Worm (Caenorhabditis elegans) whole organism, early embryonic: ENCODE results near the gene C04G2.5.

ENCODE experiments used
- B0310.2 ChIP-seq: sonication (generic microtip); optimal IDR thresholded peaks from 2 replicates; lab custom pipeline; 2016; ENCODE audit warnings: mild to moderate bottlenecking, missing genetic modification characterization, missing compliant biosample characterization
- F13C5.2 ChIP-seq: sonication (generic microtip); optimal IDR thresholded peaks from 2 replicates; lab custom pipeline; 2017; ENCODE audit warnings: mild to moderate bottlenecking, missing genetic modification characterization, inconsistent platforms, missing compliant biosample characterization
- aly-1 ChIP-seq: sonication (generic microtip); optimal IDR thresholded peaks from 2 replicates; lab custom pipeline; 2016; ENCODE audit warnings: missing genetic modification characterization, missing compliant biosample characterization
- ama-1 ChIP-seq: fragments of 150-350 bp; optimal IDR thresholded peaks from 2 replicates; lab custom pipeline; 2014
- ceh-13 ChIP-seq: fragments of 200-800 bp; sonication (Bioruptor generic); optimal IDR thresholded peaks from 2 replicates; lab custom pipeline; 2018; ENCODE audit warnings: mild to moderate bottlenecking, missing genetic modification characterization, missing compliant biosample characterization
- ceh-36 ChIP-seq: sonication (generic microtip); optimal IDR thresholded peaks from 2 replicates; lab custom pipeline; 2016; ENCODE audit warnings: missing genetic modification characterization, inconsistent platforms, missing compliant biosample characterization
- ets-7 ChIP-seq: sonication (generic microtip); optimal IDR thresholded peaks from 2 replicates; lab custom pipeline; 2016; ENCODE audit warnings: missing genotype, missing genetic modification characterization, missing compliant biosample characterization
- flt-1 ChIP-seq: fragments of 200-800 bp; sonication (Bioruptor generic); IDR thresholded peaks from 2 replicates; pipeline ENCODE4 v1.3.6; 2022; ENCODE audit warnings: missing genetic modification characterization, missing compliant biosample characterization
- hmbx-1 ChIP-seq: sonication (generic microtip); optimal IDR thresholded peaks from 2 replicates; lab custom pipeline; 2016; ENCODE audit warnings: mild to moderate bottlenecking, missing genetic modification characterization, missing compliant biosample characterization
- hmg-4 ChIP-seq: fragments of 200-800 bp; sonication (Bioruptor generic); optimal IDR thresholded peaks from 2 replicates; lab custom pipeline; 2018; ENCODE audit warnings: mild to moderate bottlenecking, missing genetic modification characterization, missing compliant biosample characterization
- hnd-1 ChIP-seq: sonication (generic microtip); optimal IDR thresholded peaks from 2 replicates; lab custom pipeline; 2016; ENCODE audit warnings: missing genetic modification characterization, missing compliant biosample characterization
- pes-1 ChIP-seq: fragments of 200-800 bp; sonication (Bioruptor generic); IDR thresholded peaks from 2 replicates; pipeline ENCODE4 v1.3.6; 2022; ENCODE audit warnings: missing genetic modification reagents, missing genetic modification characterization, missing compliant biosample characterization
- scrt-1 ChIP-seq: fragments of 200-800 bp; sonication (Bioruptor generic); IDR thresholded peaks from 2 replicates; pipeline ENCODE4 v1.3.6; 2022; ENCODE audit warnings: missing genetic modification characterization, missing compliant biosample characterization
- sea-1 ChIP-seq: fragments of 200-800 bp; sonication (Bioruptor generic); conservative IDR thresholded peaks from 2 replicates; pipeline ENCODE4 v1.3.6; 2022; ENCODE audit warnings: missing genetic modification characterization, missing compliant biosample characterization
- tbx-11 ChIP-seq: fragments of 200-800 bp; sonication (Bioruptor generic); IDR thresholded peaks from 2 replicates; pipeline ENCODE4 v1.3.6; 2022; ENCODE audit warnings: missing genetic modification characterization, missing compliant biosample characterization
- tbx-37 ChIP-seq: fragments of 200-800 bp; sonication (Bioruptor generic); conservative IDR thresholded peaks from 2 replicates; pipeline ENCODE4 v1.3.6; 2022; ENCODE audit warnings: missing genetic modification reagents, missing genetic modification characterization, missing compliant biosample characterization
- tra-4 ChIP-seq: sonication (generic microtip); optimal IDR thresholded peaks from 2 replicates; lab custom pipeline; 2017; ENCODE audit warnings: missing genetic modification characterization, missing compliant biosample characterization

Gene C04G2.5

ce11 chrIV:10129957-10130356, 34.9 kb upstream of the C04G2.5 start, which contains the start of gene glt-3:
glt-3 (plus strand) TSS chrIV:10130257.
- no peak for TF ChIP-seq hnd-1 (tag; lab: Kevin White, UChicago)
- TF ChIP-seq ama-1 (lab: Kevin White, UChicago) = no peak
- no peak for TF ChIP-seq F13C5.2 (tag; lab: Kevin White, UChicago)
- TF ChIP-seq scrt-1 (GFP tag; lab: Robert Waterston, UW) = no peak
- TF ChIP-seq ceh-13 (GFP tag; lab: Kevin White, UChicago) = no peak
- TF ChIP-seq flt-1 = no peak
- no peak for TF ChIP-seq pes-1
- TF ChIP-seq B0310.2 (tag; lab: Kevin White, UChicago) = no peak
- TF ChIP-seq tbx-11 (GFP tag; lab: Robert Waterston, UW) = no peak
- no peak for TF ChIP-seq ceh-36 (tag; lab: Kevin White, UChicago)
- no peak for TF ChIP-seq hmbx-1 (tag; lab: Kevin White, UChicago)
- TF ChIP-seq aly-1 (tag; lab: Kevin White, UChicago) = no peak
- no peak for TF ChIP-seq ets-7 (tag; lab: Kevin White, UChicago)
- no peak for TF ChIP-seq tbx-37
- no peak for TF ChIP-seq tra-4 (tag; lab: Kevin White, UChicago)
- no peak for TF ChIP-seq hmg-4 (GFP tag; lab: Kevin White, UChicago)

- TF ChIP-seq hmg-4 (GFP tag; lab: Kevin White, UChicago) (no peak), hnd-1 (tag; lab: Kevin White, UChicago) (no peak), ceh-36 (tag; lab: Kevin White, UChicago) (no peak), hmbx-1 (tag; lab: Kevin White, UChicago) (no peak), scrt-1 (GFP tag; lab: Robert Waterston, UW) (no peak), tra-4 (tag; lab: Kevin White, UChicago) (no peak), pes-1 (no peak), tbx-11 (GFP tag; lab: Robert Waterston, UW) (no peak), tbx-37 (no peak), flt-1 (no peak), ets-7 (tag; lab: Kevin White, UChicago) (no peak), ceh-13 (GFP tag; lab: Kevin White, UChicago) (no peak), sea-1 (GFP tag; lab: Robert Waterston, UW) (no peak), B0310.2 (tag; lab: Kevin White, UChicago) (no peak), F13C5.2 (tag; lab: Kevin White, UChicago) (no peak), ama-1 (lab: Kevin White, UChicago) (no peak)
These were observed 33.9 kb upstream of the C04G2.5 start, which contains the start of the genes gtbp-1 and K08F4.3 for ce11 chrIV:10128906-10129386. gtbp-1 (minus strand) TSS chrIV:10128956. K08F4.3 (plus strand) TSS chrIV:10129257.

- TF ChIP-seq F13C5.2 (tag; lab: Kevin White, UChicago) = no peak
- TF ChIP-seq scrt-1 (GFP tag; lab: Robert Waterston, UW) = no peak
- TF ChIP-seq ceh-13 (GFP tag; lab: Kevin White, UChicago) = no peak
- TF ChIP-seq hnd-1 (tag; lab: Kevin White, UChicago) = no peak
- no peak for TF ChIP-seq hmbx-1 (tag; lab: Kevin White, UChicago)
- TF ChIP-seq ama-1 (lab: Kevin White, UChicago) = no peak
- no peak for TF ChIP-seq tbx-37
- no peak for TF ChIP-seq aly-1 (tag; lab: Kevin White, UChicago)
- no peak for TF ChIP-seq B0310.2 (tag; lab: Kevin White, UChicago)
These were observed 33.4 kb upstream of the C04G2.5 start for ce11 chrIV:10128446-10128845.

ce11 chrIV:10126544-10126943, 31.5 kb upstream of the C04G2.5 start, which contains the start of gene ctf-18:
ctf-18 (minus strand) TSS chrIV:10126644.
- TF ChIP-seq tbx-37 (no peak), sea-1 (GFP tag; lab: Robert Waterston, UW) (no peak), tra-4 (tag; lab: Kevin White, UChicago) (no peak), hnd-1 (tag; lab: Kevin White, UChicago) (no peak), aly-1 (tag; lab: Kevin White, UChicago) (no peak), pes-1 (no peak), ama-1 (lab: Kevin White, UChicago) (no peak), tbx-11 (GFP tag; lab: Robert Waterston, UW) (no peak), ceh-13 (GFP tag; lab: Kevin White, UChicago) (no peak), ets-7 (tag; lab: Kevin White, UChicago) (no peak), scrt-1 (GFP tag; lab: Robert Waterston, UW) (no peak), F13C5.2 (tag; lab: Kevin White, UChicago) (no peak), ceh-36 (tag; lab: Kevin White, UChicago) (no peak), B0310.2 (tag; lab: Kevin White, UChicago) (no peak), hmbx-1 (tag; lab: Kevin White, UChicago) (no peak), hmg-4 (GFP tag; lab: Kevin White, UChicago) (no peak), flt-1 (no peak)

- TF ChIP-seq sea-1 (GFP tag; lab: Robert Waterston, UW) = no peak
- TF ChIP-seq scrt-1 (GFP tag; lab: Robert Waterston, UW) = no peak
- TF ChIP-seq F13C5.2 (tag; lab: Kevin White, UChicago) = no peak
- TF ChIP-seq pes-1 = no peak
- TF ChIP-seq tbx-11 (GFP tag; lab: Robert Waterston, UW) = no peak
- no peak for TF ChIP-seq tbx-37
- TF ChIP-seq hnd-1 (tag; lab: Kevin White, UChicago) = no peak
- TF ChIP-seq flt-1 = no peak
- TF ChIP-seq ama-1 (lab: Kevin White, UChicago) = no peak
- TF ChIP-seq ceh-36 (tag; lab: Kevin White, UChicago) = no peak
- TF ChIP-seq ets-7 (tag; lab: Kevin White, UChicago) = no peak
- no peak for TF ChIP-seq hmbx-1 (tag; lab: Kevin White, UChicago)
- no peak for TF ChIP-seq ceh-13 (GFP tag; lab: Kevin White, UChicago)
These were observed 27.1 kb upstream of the C04G2.5 start, which contains the start of gene irld-21 for ce11 chrIV:10122205-10122604. irld-21 (minus strand) TSS chrIV:10122305.

ce11 chrIV:10116765-10117164, 21.7 kb upstream of the C04G2.5 start:
- TF ChIP-seq tbx-37 (no peak), ets-7 (tag; lab: Kevin White, UChicago) (no peak), hmg-4 (GFP tag; lab: Kevin White, UChicago) (no peak), hmbx-1 (tag; lab: Kevin White, UChicago) (no peak), sea-1 (GFP tag; lab: Robert Waterston, UW) (no peak), scrt-1 (GFP tag; lab: Robert Waterston, UW) (no peak), ceh-36 (tag; lab: Kevin White, UChicago) (no peak), pes-1 (no peak), aly-1 (tag; lab: Kevin White, UChicago) (no peak), tra-4 (tag; lab: Kevin White, UChicago) (no peak), B0310.2 (tag; lab: Kevin White, UChicago) (no peak), ceh-13 (GFP tag; lab: Kevin White, UChicago) (no peak), ama-1 (lab: Kevin White, UChicago) (no peak), F13C5.2 (tag; lab: Kevin White, UChicago) (no peak), flt-1 (no peak), hnd-1 (tag; lab: Kevin White, UChicago) (no peak), tbx-11 (GFP tag; lab: Robert Waterston, UW) (no peak)
